Worm (Caenorhabditis elegans) whole organism, young adult: Measurements from ENCODE around the gene col-158.

Source experiments
- T07F8.4 ChIP-seq: sonication (generic microtip); optimal IDR thresholded peaks from 2 replicates; lab custom pipeline; 2016; ENCODE audit warnings: mild to moderate bottlenecking, missing genetic modification characterization, moderate library complexity, missing compliant biosample characterization
- hmg-1.2 ChIP-seq: fragments of 200-800 bp; sonication (Bioruptor generic); IDR thresholded peaks from 2 replicates; pipeline ENCODE4 v1.3.6; 2022; ENCODE audit warnings: missing genetic modification reagents, missing genetic modification characterization, missing compliant biosample characterization

ce11 chrV:11868142-11868541 lies 38.8 kb downstream of the col-158 start, which contains the start of gene R13H4.7:
- TF ChIP-seq hmg-1.2 (GFP tag; lab: Robert Waterston, UW) (no peak), T07F8.4 (no peak)
